Worm (Caenorhabditis elegans) whole organism, midembryonic: ENCODE data around the gene folt-2.

ENCODE experiments used
- flt-1 ChIP-seq: fragments of 200-800 bp; sonication (Bioruptor generic); IDR thresholded peaks from 2 replicates; pipeline ENCODE4 v1.3.6; 2022; ENCODE audit warnings: missing genetic modification characterization, missing compliant biosample characterization
- klf-2 ChIP-seq: fragments of 200-800 bp; sonication (Bioruptor generic); conservative IDR thresholded peaks from 2 replicates; pipeline ENCODE4 v1.3.6; 2022; ENCODE audit warnings: missing genetic modification reagents, missing genetic modification characterization, missing compliant biosample characterization
- med-1 ChIP-seq: sonication (generic microtip); optimal IDR thresholded peaks from 2 replicates; lab custom pipeline; 2017; ENCODE audit warnings: missing genetic modification characterization, mild to moderate bottlenecking, missing compliant biosample characterization, antibody characterized with exemption, missing genetic modification reagents; ENCODE audit not compliant: insufficient read depth
- tab-1 ChIP-seq: fragments of 200-800 bp; sonication (Bioruptor generic); IDR thresholded peaks from 2 replicates; pipeline ENCODE4 v1.3.6; 2022; ENCODE audit warnings: missing genetic modification characterization, missing compliant biosample characterization
- ztf-23 ChIP-seq: fragments of 200-800 bp; sonication (Bioruptor generic); IDR thresholded peaks from 2 replicates; pipeline ENCODE4 v1.3.6; 2022; ENCODE audit warnings: missing genetic modification reagents, missing genetic modification characterization, missing compliant biosample characterization

DNA sequence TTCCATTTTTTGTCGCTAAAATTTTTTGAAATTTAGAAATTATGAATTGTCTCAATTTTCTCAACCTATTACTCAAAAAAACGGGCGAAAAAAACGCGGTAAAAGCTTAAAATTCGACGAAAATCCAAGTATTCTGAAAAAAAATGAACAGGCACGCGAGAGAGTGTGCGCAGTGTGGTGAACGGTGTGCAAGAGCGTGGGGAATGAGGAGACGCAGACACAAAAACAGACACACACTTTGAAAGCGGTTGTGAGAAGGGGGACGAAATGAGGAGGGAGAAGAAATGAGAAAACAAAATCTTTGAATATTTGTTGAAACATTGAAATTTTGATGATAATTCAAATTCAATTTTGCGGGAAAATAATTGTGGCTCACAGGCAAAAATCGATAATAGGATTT, 48.6 kb downstream of the folt-2 start, which contains the start of gene T03D3.5:
- TF ChIP-seq med-1 (no peak), flt-1 (GFP tag; lab: Robert Waterston, UW) (no peak), tab-1 (no peak), klf-2 (no peak), ztf-23 (GFP tag; lab: Robert Waterston, UW) (no peak)
